Fruit fly (Drosophila melanogaster): ENCODE data around the gene timeout.

DNA sequence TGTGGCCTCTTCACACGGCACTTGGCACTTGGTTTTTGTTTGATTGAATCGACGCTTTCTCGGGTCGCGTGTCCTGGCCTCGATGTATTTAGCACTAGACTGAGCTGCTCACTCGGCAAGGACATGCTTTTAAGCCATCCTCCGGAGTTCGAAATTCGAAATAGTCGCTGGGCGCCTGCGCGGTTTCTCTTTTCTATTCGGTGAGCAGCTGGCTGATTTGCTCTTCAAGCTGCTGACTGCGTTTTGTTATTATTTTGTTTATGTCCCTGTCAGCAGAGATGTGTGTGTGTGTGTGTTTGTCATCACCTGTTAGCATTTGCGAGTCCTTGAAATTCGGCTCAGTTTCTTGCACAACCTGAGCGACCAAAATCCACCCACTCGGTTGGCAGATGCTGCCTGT, 67.1 kb downstream of the timeout start, which contains the start of gene 2mit:
- TF ChIP-seq psq (optimal IDR thresholded peaks at IDR 0.05), result no peak
- no peak for TF ChIP-seq ttk (optimal IDR thresholded peaks at IDR 0.05)
- no peak for TF ChIP-seq Sin3A (optimal IDR thresholded peaks at IDR 0.05)
- no peak for TF ChIP-seq h (optimal IDR thresholded peaks at IDR 0.05)
- TF ChIP-seq Myc (optimal IDR thresholded peaks at IDR 0.05), result no peak

Measured in Kc167 (cell line).